Fruit fly (Drosophila melanogaster): ENCODE measurements around the gene Crtc.

dm6 chr3L:17671768-17672167, 2.7 kb upstream of the Crtc start:
- TF ChIP-seq Dll (optimal IDR thresholded peaks at IDR 0.05): no peak
- TF ChIP-seq EcR (GFP tag; optimal IDR thresholded peaks at IDR 0.05): no peak
- no peak for TF ChIP-seq usp (GFP tag; optimal IDR thresholded peaks at IDR 0.05)
- no peak for TF ChIP-seq CG8478 (optimal IDR thresholded peaks at IDR 0.05)
